Fruit fly (Drosophila melanogaster): Measurements from ENCODE around the gene CG13775.
A peak's percentile ranks its signal among the peaks of the same experiment; 100 is the strongest.

Gene CG13775

DNA sequence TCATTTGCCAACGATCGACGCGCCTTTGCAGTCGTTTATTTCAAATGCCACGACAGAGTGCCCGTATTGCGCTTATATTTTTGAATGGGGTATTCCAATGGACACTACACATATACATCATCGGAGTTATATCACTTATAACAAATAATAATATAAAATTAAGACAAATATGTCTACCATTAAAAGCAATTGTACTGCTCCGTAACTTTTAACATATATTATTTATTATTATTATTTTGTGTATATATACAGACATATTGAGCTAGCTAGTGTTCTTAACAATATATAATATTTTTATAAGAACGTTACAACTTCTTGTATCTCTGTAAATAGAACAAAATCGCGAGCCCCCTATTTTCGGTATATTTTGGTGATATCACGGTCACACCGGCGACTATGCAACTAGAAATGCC, 7.3 kb upstream of the CG13775 start, which contains the start of the genes sip2 and Coprox (continued):
- TF ChIP-seq Doc2 (GFP tag; IDR thresholded peaks at IDR 0.05) (no peak), ci (GFP tag; IDR thresholded peaks at IDR 0.05) (0 out of 3 replicates have a peak, but pooled peaks have one; percentile 45), CG8089 (GFP tag; optimal IDR thresholded peaks at IDR 0.05) (no peak), Atf6 (GFP tag; IDR thresholded peaks at IDR 0.05) (peak; percentile 52; the same call in 1 of the 2 replicates), dan (GFP tag; IDR thresholded peaks at IDR 0.05) (no peak), CG10979 (tag; optimal IDR thresholded peaks at IDR 0.05) (peak; percentile 62), nerfin-1 (tag; optimal IDR thresholded peaks at IDR 0.05) (peak; percentile 69), Dad (GFP tag; optimal IDR thresholded peaks at IDR 0.05) (no peak), scrt (GFP tag; optimal IDR thresholded peaks at IDR 0.05) (no peak), CG17802 (tag; optimal IDR thresholded peaks at IDR 0.05) (peak; percentile 29), CG15073 (GFP tag; optimal IDR thresholded peaks at IDR 0.05) (no peak), Mrtf (GFP tag; IDR thresholded peaks at IDR 0.05) (no peak; the same call in 2 of the 3 replicates), CG33557 (GFP tag; optimal IDR thresholded peaks at IDR 0.05) (peak; percentile 62), CG7357 (GFP tag; IDR thresholded peaks at IDR 0.05) (no peak), h (optimal IDR thresholded peaks at IDR 0.05) (no peak), CG17912 (GFP tag; optimal IDR thresholded peaks at IDR 0.05) (no peak), CG4617 (GFP tag; optimal IDR thresholded peaks at IDR 0.05; ENCODE audit: borderline replicate concordance) (peak; percentile 21), Hey (tag; optimal IDR thresholded peaks at IDR 0.05) (no peak), chinmo (GFP tag; IDR thresholded peaks at IDR 0.05; ENCODE audit: partially characterized antibody) (0 out of 4 replicates have a peak, but pooled peaks have one; percentile 22), sr (GFP tag; IDR thresholded peaks at IDR 0.05) (no peak), phol (tag; optimal IDR thresholded peaks at IDR 0.05) (peak; percentile 76), CG17612 (GFP tag; IDR thresholded peaks at IDR 0.05) (no peak), CG3065 (GFP tag; optimal IDR thresholded peaks at IDR 0.05) (no peak), mirr (GFP tag; optimal IDR thresholded peaks at IDR 0.05) (no peak), Dp (GFP tag; optimal IDR thresholded peaks at IDR 0.05) (peak; percentile 87), E2f2 (GFP tag; IDR thresholded peaks at IDR 0.05) (peak; percentile 84), D19B (GFP tag; optimal IDR thresholded peaks at IDR 0.05) (peak; percentile 31), Pdp1 (GFP tag; optimal IDR thresholded peaks at IDR 0.05) (peak in 1 of 2 experiments; percentile 49), repo (GFP tag; optimal IDR thresholded peaks at IDR 0.05) (no peak), dati (GFP tag; IDR thresholded peaks at IDR 0.05) (no peak), CG6654 (GFP tag; optimal IDR thresholded peaks at IDR 0.05) (no peak), Ptx1 (GFP tag; IDR thresholded peaks at IDR 0.05) (peak; percentile 53; the same call in 1 of the 2 replicates), ro (GFP tag; IDR thresholded peaks at IDR 0.05) (no peak), Ets65A (GFP tag) (peak; percentile 67), jing (GFP tag; optimal IDR thresholded peaks at IDR 0.05) (no peak), wdn (GFP tag; IDR thresholded peaks at IDR 0.05) (0 out of 2 replicates have a peak, but pooled peaks have one; percentile 17), ems (GFP tag; optimal IDR thresholded peaks at IDR 0.05) (no peak), row (GFP tag; IDR thresholded peaks at IDR 0.05) (peak; percentile 84), Camta (GFP tag; optimal IDR thresholded peaks at IDR 0.05) (no peak), Gsc (GFP tag; IDR thresholded peaks at IDR 0.05) (no peak), Ravus (GFP tag; IDR thresholded peaks at IDR 0.05) (no peak), btn (GFP tag; optimal IDR thresholded peaks at IDR 0.05) (no peak), CG13424 (tag; optimal IDR thresholded peaks at IDR 0.05) (peak; percentile 84), ind (GFP tag; optimal IDR thresholded peaks at IDR 0.05) (peak; percentile 69), CG12942 (GFP tag; optimal IDR thresholded peaks at IDR 0.05) (peak; percentile 50), crp (GFP tag; optimal IDR thresholded peaks at IDR 0.05) (no peak), CG2678 (tag; optimal IDR thresholded peaks at IDR 0.05) (peak; percentile 86), lab (GFP tag; optimal IDR thresholded peaks at IDR 0.05) (no peak), CG15269 (tag; optimal IDR thresholded peaks at IDR 0.05) (no peak), unc-4 (GFP tag; IDR thresholded peaks at IDR 0.05; ENCODE audit: partially characterized antibody) (no peak), CG11456 (GFP tag; IDR thresholded peaks at IDR 0.05) (0 out of 3 replicates have a peak, but pooled peaks have one; percentile 20), CG4404 (GFP tag; IDR thresholded peaks at IDR 0.05) (no peak)

Measured in whole organism, embryonic.